Fruit fly (Drosophila melanogaster): ENCODE measurements around the gene CG4045.
A peak's percentile ranks its signal among the peaks of the same experiment; 100 is the strongest.

dm6 chrX:2098267-2098666 lies 22.6 kb upstream of the CG4045 start:
- TF ChIP-seq Blimp-1 (GFP tag; optimal IDR thresholded peaks at IDR 0.05): no peak
- peak; percentile 45 for TF ChIP-seq CG32006 (GFP tag; optimal IDR thresholded peaks at IDR 0.05)
- TF ChIP-seq CG3919 (GFP tag; optimal IDR thresholded peaks at IDR 0.05): no peak
- TF ChIP-seq achi (GFP tag; optimal IDR thresholded peaks at IDR 0.05): no peak
- TF ChIP-seq Lpt (GFP tag; optimal IDR thresholded peaks at IDR 0.05): peak; percentile 21

Measured in whole organism, prepupa.